Fruit fly (Drosophila melanogaster) whole organism, wandering third instar larva: ENCODE results near the gene Pisd.

Experiments
- HLH106 ChIP-seq: fragments of 200-800 bp; optimal IDR thresholded peaks from 3 replicates; lab custom pipeline; 2019; ENCODE audit warnings: missing biosample characterization, mild to moderate bottlenecking, missing genetic modification characterization, moderate library complexity
- h ChIP-seq: fragments of 200-800 bp; sonication (Bioruptor generic); optimal IDR thresholded peaks from 3 replicates; lab custom pipeline; 2016; ENCODE audit warnings: missing biosample characterization, mild to moderate bottlenecking, missing genetic modification characterization

DNA sequence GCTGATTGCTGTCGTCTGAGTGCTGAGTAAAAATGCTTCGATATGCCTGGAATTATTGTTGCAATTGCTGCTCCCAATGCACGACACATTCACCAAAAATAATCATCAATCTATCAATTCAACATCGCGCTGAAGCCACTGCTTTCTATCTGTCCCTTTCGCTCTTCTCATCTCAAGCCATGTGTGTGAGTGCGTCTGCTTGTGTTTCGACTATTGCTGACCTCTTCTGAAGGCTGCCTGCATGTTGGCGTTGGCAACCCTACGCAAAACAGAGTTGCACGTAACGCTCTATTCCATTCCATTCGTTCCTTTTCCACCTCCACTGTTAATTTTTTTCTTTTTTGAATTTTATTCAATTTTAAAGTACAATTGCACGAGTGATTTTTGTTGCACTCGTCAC is 15.1 kb downstream of the Pisd start:
- TF ChIP-seq HLH106 (tag; lab: Kevin White, UChicago): no peak
- TF ChIP-seq h (GFP tag; lab: Kevin White, UChicago): no peak
